Fruit fly (Drosophila melanogaster) whole organism, pupa: Measurements from ENCODE around the gene Ten-a.

Experiments used
- CG13204 ChIP-seq: fragments of 200-800 bp; sonication (Bioruptor generic); optimal IDR thresholded peaks from 2 replicates; lab custom pipeline; 2018; ENCODE audit warnings: missing biosample characterization, mild to moderate bottlenecking, missing genetic modification characterization, moderate library complexity
- CG14655 ChIP-seq: fragments of 200-800 bp; sonication (Bioruptor generic); optimal IDR thresholded peaks from 3 replicates; lab custom pipeline; 2017; ENCODE audit warnings: mild to moderate bottlenecking, missing biosample characterization, missing genetic modification reagents, missing genetic modification characterization
- CG15710 ChIP-seq: fragments of 200-800 bp; sonication (Bioruptor generic); optimal IDR thresholded peaks from 2 replicates; lab custom pipeline; 2018; ENCODE audit warnings: missing biosample characterization, mild to moderate bottlenecking, missing genetic modification characterization, moderate library complexity
- D1 ChIP-seq: fragments of 200-800 bp; sonication (Bioruptor generic); optimal IDR thresholded peaks from 2 replicates; lab custom pipeline; 2018; ENCODE audit warnings: missing biosample characterization, mild to moderate bottlenecking, missing genetic modification characterization, moderate library complexity
- Ets98B ChIP-seq: fragments of 200-800 bp; sonication (Bioruptor generic); IDR thresholded peaks from 2 replicates; pipeline ENCODE4 v1.3.6; 2022; ENCODE audit warnings: missing biosample characterization, missing genetic modification characterization
- Pif1A ChIP-seq: fragments of 200-800 bp; sonication (Bioruptor generic); optimal IDR thresholded peaks from 3 replicates; lab custom pipeline; 2016; ENCODE audit warnings: missing biosample characterization, missing genetic modification characterization
- Snoo ChIP-seq: fragments of 200-800 bp; sonication (Bioruptor generic); optimal IDR thresholded peaks from 3 replicates; lab custom pipeline; 2017; ENCODE audit warnings: missing biosample characterization, mild to moderate bottlenecking, missing genetic modification characterization, inconsistent platforms

dm6 chrX:12276663-12277062 lies 233.2 kb downstream of the Ten-a start:
- TF ChIP-seq CG13204 (GFP tag; lab: Kevin White, UChicago) (no peak), Snoo (tag; lab: Kevin White, UChicago) (no peak), Pif1A (GFP tag; lab: Kevin White, UChicago) (no peak), D1 (no peak), Ets98B (GFP tag; lab: Robert Waterston, UW) (no peak), CG15710 (tag; lab: Kevin White, UChicago) (no peak), CG14655 (GFP tag; lab: Kevin White, UChicago) (no peak)
